Worm (Caenorhabditis elegans) whole organism, L1 larva: ENCODE measurements around the gene Y59H11AM.1.

ENCODE experiments used
- C04F5.9 ChIP-seq: sonication (generic microtip); optimal IDR thresholded peaks from 2 replicates; lab custom pipeline; 2016; ENCODE audit warnings: missing genetic modification characterization, missing compliant biosample characterization
- F16B12.6 ChIP-seq: fragments of 150-350 bp; optimal IDR thresholded peaks from 2 replicates; lab custom pipeline; 2014; ENCODE audit warnings: missing biosample characterization, missing genetic modification characterization
- aly-2 ChIP-seq: fragments of 150-350 bp; optimal IDR thresholded peaks from 2 replicates; lab custom pipeline; 2014; ENCODE audit warnings: missing biosample characterization, missing genetic modification characterization
- blmp-1 ChIP-seq: fragments of 150-350 bp; optimal IDR thresholded peaks from 2 replicates; lab custom pipeline; 2014; ENCODE audit warnings: missing biosample characterization, missing genetic modification characterization
- ceh-63 ChIP-seq: fragments of 200-800 bp; sonication (Bioruptor generic); optimal IDR thresholded peaks from 2 replicates; lab custom pipeline; 2018; ENCODE audit warnings: mild to moderate bottlenecking, missing genetic modification characterization, missing compliant biosample characterization
- ceh-88 ChIP-seq: fragments of 200-800 bp; sonication (Bioruptor generic); IDR thresholded peaks from 2 replicates; pipeline ENCODE4 v1.3.6; 2022; ENCODE audit warnings: missing genetic modification characterization, missing compliant biosample characterization
- efl-3 ChIP-seq: fragments of 200-800 bp; sonication (Bioruptor generic); optimal IDR thresholded peaks from 2 replicates; lab custom pipeline; 2018; ENCODE audit warnings: mild to moderate bottlenecking, missing genetic modification characterization, missing compliant biosample characterization
- egl-27 ChIP-seq, 2 experiments: fragments of 150-350 bp in 1 of 2; sonication (generic microtip); optimal IDR thresholded peaks; 3 replicates each; lab custom pipeline; 2017 to 2018; ENCODE audit warnings: missing biosample characterization in 2 of 2, missing genetic modification characterization in 2 of 2, missing genetic modification reagents in 2 of 2
- elt-2 ChIP-seq: sonication (generic microtip); optimal IDR thresholded peaks from 2 replicates; lab custom pipeline; 2016; ENCODE audit warnings: missing genetic modification characterization, mild to moderate bottlenecking, inconsistent platforms, missing compliant biosample characterization, missing genetic modification reagents
- elt-3 ChIP-seq, 6 experiments: fragments of 150-350 bp in 1 of 6; sonication (generic microtip); optimal IDR thresholded peaks; 2 replicates each; lab custom pipeline; 2017 to 2018; ENCODE audit warnings: missing biosample characterization in 6 of 6, missing genetic modification characterization in 6 of 6, inconsistent platforms in 1 of 6
- ets-5 ChIP-seq: fragments of 200-800 bp; sonication (Bioruptor generic); IDR thresholded peaks from 2 replicates; pipeline ENCODE4 v1.3.6; 2022; ENCODE audit warnings: missing genetic modification characterization, missing compliant biosample characterization
- fos-1 ChIP-seq: fragments of 150-350 bp; optimal IDR thresholded peaks from 2 replicates; lab custom pipeline; 2014; ENCODE audit warnings: missing biosample characterization, missing genetic modification characterization
- hlh-4 ChIP-seq: sonication (generic microtip); optimal IDR thresholded peaks from 2 replicates; lab custom pipeline; 2016; ENCODE audit warnings: mild to moderate bottlenecking, missing genetic modification characterization, missing compliant biosample characterization
- isw-1 ChIP-seq: fragments of 200-800 bp; sonication (Bioruptor generic); IDR thresholded peaks from 2 replicates; pipeline ENCODE4 v1.3.6; 2022; ENCODE audit warnings: missing genetic modification characterization, missing compliant biosample characterization
- lin-13 ChIP-seq: fragments of 150-350 bp; optimal IDR thresholded peaks from 2 replicates; lab custom pipeline; 2014; ENCODE audit warnings: missing biosample characterization, missing genetic modification reagents, missing genetic modification characterization
- lin-35 ChIP-seq, 2 experiments: fragments of 150-350 bp; optimal IDR thresholded peaks; 2 replicates each; lab custom pipeline; 2014; ENCODE audit warnings: missing biosample characterization in 2 of 2, missing genetic modification characterization in 2 of 2, missing genetic modification reagents in 2 of 2
- lsy-2 ChIP-seq, 2 experiments: fragments of 150-350 bp; optimal IDR thresholded peaks; 2 replicates each; lab custom pipeline; 2014; ENCODE audit warnings: missing biosample characterization in 2 of 2, missing genetic modification characterization in 2 of 2
- mab-9 ChIP-seq: fragments of 200-800 bp; sonication (Bioruptor generic); IDR thresholded peaks from 2 replicates; pipeline ENCODE4 v1.3.6; 2022; ENCODE audit warnings: missing genetic modification reagents, missing genetic modification characterization, missing compliant biosample characterization
- nhr-11 ChIP-seq: fragments of 150-350 bp; optimal IDR thresholded peaks from 2 replicates; lab custom pipeline; 2014; ENCODE audit warnings: missing biosample characterization, missing genetic modification characterization
- nhr-12 ChIP-seq: sonication (generic microtip); optimal IDR thresholded peaks from 2 replicates; lab custom pipeline; 2017; ENCODE audit warnings: missing biosample characterization, missing genetic modification characterization
- nhr-19 ChIP-seq: fragments of 200-800 bp; sonication (Bioruptor generic); conservative IDR thresholded peaks from 2 replicates; pipeline ENCODE4 v1.3.6; 2022; ENCODE audit warnings: missing genetic modification characterization, missing compliant biosample characterization
- nhr-20 ChIP-seq: sonication (generic microtip); optimal IDR thresholded peaks from 2 replicates; lab custom pipeline; 2016; ENCODE audit warnings: mild to moderate bottlenecking, missing genetic modification characterization, missing compliant biosample characterization
- nhr-237 ChIP-seq: fragments of 150-350 bp; optimal IDR thresholded peaks from 2 replicates; lab custom pipeline; 2014; ENCODE audit warnings: missing biosample characterization, missing genetic modification characterization
- nhr-47 ChIP-seq: sonication (generic microtip); optimal IDR thresholded peaks from 2 replicates; lab custom pipeline; 2016; ENCODE audit warnings: mild to moderate bottlenecking, missing genetic modification characterization, moderate library complexity, missing compliant biosample characterization
- nhr-71 ChIP-seq: sonication (generic microtip); optimal IDR thresholded peaks from 2 replicates; lab custom pipeline; 2016; ENCODE audit warnings: mild to moderate bottlenecking, missing genetic modification characterization, moderate library complexity, missing compliant biosample characterization
- nhr-76 ChIP-seq: sonication (generic microtip); optimal IDR thresholded peaks from 2 replicates; lab custom pipeline; 2017; ENCODE audit warnings: missing biosample characterization, missing genetic modification characterization
- nhr-85 ChIP-seq: sonication (generic microtip); peaks from one replicate; lab custom pipeline; 2016; ENCODE audit warnings: missing genetic modification characterization, inconsistent platforms, missing compliant biosample characterization
- nhr-90 ChIP-seq: sonication (generic microtip); optimal IDR thresholded peaks from 2 replicates; lab custom pipeline; 2016; ENCODE audit warnings: mild to moderate bottlenecking, missing genetic modification characterization, missing compliant biosample characterization; ENCODE audit not compliant: poor library complexity
- rnt-1 ChIP-seq: sonication (generic microtip); optimal IDR thresholded peaks from 2 replicates; lab custom pipeline; 2016; ENCODE audit warnings: mild to moderate bottlenecking, missing genetic modification characterization, moderate library complexity, missing compliant biosample characterization
- snu-23 ChIP-seq: sonication (generic microtip); optimal IDR thresholded peaks from 2 replicates; lab custom pipeline; 2016; ENCODE audit warnings: missing genetic modification characterization, missing compliant biosample characterization
- sptf-1 ChIP-seq: fragments of 150-350 bp; optimal IDR thresholded peaks from 2 replicates; lab custom pipeline; 2014; ENCODE audit warnings: missing biosample characterization, missing genetic modification characterization
- tbx-2 ChIP-seq: sonication (generic microtip); optimal IDR thresholded peaks from 2 replicates; lab custom pipeline; 2016; ENCODE audit warnings: missing genetic modification characterization, missing compliant biosample characterization
- tlp-1 ChIP-seq: fragments of 150-350 bp; optimal IDR thresholded peaks from 2 replicates; lab custom pipeline; 2014; ENCODE audit warnings: missing biosample characterization, missing genetic modification characterization
- unc-98 ChIP-seq: fragments of 200-800 bp; sonication (Bioruptor generic); IDR thresholded peaks from 2 replicates; pipeline ENCODE4 v1.3.6; 2022; ENCODE audit warnings: missing genetic modification characterization, missing compliant biosample characterization
- vab-15 ChIP-seq: sonication (generic microtip); optimal IDR thresholded peaks from 2 replicates; lab custom pipeline; 2017; ENCODE audit warnings: missing genotype, mild to moderate bottlenecking, missing genetic modification characterization, missing compliant biosample characterization
- xbp-1 ChIP-seq: sonication (generic microtip); optimal IDR thresholded peaks from 2 replicates; lab custom pipeline; 2016; ENCODE audit warnings: missing genetic modification characterization, missing compliant biosample characterization
- zag-1 ChIP-seq: fragments of 150-350 bp; optimal IDR thresholded peaks from 2 replicates; lab custom pipeline; 2014; ENCODE audit warnings: missing biosample characterization, missing genetic modification characterization
- zip-4 ChIP-seq: fragments of 200-800 bp; sonication (Bioruptor generic); optimal IDR thresholded peaks from 2 replicates; lab custom pipeline; 2018; ENCODE audit warnings: mild to moderate bottlenecking, missing genetic modification characterization, moderate library complexity, missing compliant biosample characterization

The Y59H11AM.1 gene

DNA sequence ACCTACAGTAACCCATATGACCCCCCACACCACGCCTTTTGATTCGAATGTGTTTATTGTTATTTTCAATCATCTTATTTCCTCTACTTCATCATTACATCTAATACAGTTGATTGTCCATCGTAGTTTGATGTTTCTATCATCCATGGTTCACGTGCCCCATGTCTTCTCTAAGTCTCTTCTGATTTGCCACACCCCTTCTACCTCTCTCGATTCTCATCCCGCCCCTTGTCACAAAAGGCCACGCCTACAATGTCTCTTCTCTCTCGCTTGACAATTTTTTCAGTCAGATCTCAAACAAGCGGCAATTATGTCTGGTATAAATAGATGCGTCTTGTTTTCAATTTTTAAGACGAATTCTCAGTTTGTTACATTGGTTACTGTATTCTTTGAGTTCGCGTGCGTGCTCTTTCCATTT, 36.2 kb upstream of the Y59H11AM.1 start (continued):
- TF ChIP-seq egl-27 (tag; optimal IDR thresholded peaks at IDR 0.05; lab: Kevin White, UChicago) (no peak), nhr-12 (tag; lab: Kevin White, UChicago) (no peak), blmp-1 (tag; lab: Kevin White, UChicago) (peak; percentile 55), nhr-76 (tag; lab: Kevin White, UChicago) (no peak), ets-5 (no peak), nhr-47 (tag; lab: Kevin White, UChicago) (peak; percentile 21), nhr-71 (peak; percentile 92), isw-1 (GFP tag; lab: Robert Waterston, UW) (no peak), hlh-4 (no peak)

DNA sequence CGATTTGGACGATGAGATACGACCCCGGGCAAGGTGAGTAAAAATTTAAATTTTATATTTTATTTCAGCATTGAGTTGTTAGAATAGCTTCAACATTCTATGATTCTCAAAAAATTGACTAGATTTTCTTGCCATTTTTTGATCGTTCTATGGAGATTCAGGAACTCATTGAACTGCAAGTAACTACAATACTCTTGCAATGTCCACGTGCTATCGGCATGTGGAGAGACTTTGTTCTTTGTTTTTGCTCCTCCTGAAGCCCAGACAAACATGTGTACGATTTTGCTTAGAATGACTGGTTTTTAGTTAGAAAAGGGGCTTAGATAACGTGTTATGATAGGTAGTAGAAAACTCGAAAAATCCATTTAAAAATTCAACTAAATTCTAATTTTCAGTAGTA, 35.3 kb upstream of the Y59H11AM.1 start:
- TF ChIP-seq zag-1 (tag; lab: Kevin White, UChicago) (no peak), ceh-88 (GFP tag; lab: Robert Waterston, UW) (no peak), nhr-20 (peak; percentile 37), nhr-71 (peak; percentile 24), lin-35 (GFP tag; optimal IDR thresholded peaks at IDR 0.05; lab: Kevin White, UChicago) (no peak), snu-23 (GFP tag; lab: Kevin White, UChicago) (no peak), lsy-2 (tag; optimal IDR thresholded peaks at IDR 0.05; lab: Kevin White, UChicago) (peak in 1 of 2 experiments; percentile 1), nhr-19 (peak; percentile 25; the same call in 1 of the 2 replicates), mab-9 (GFP tag; lab: Robert Waterston, UW) (no peak), sptf-1 (no peak), nhr-47 (tag; lab: Kevin White, UChicago) (peak; percentile 10), elt-3 (tag; optimal IDR thresholded peaks at IDR 0.05; lab: Kevin White, UChicago) (peak in 1 of 6 experiments; percentile 16), F16B12.6 (tag; lab: Kevin White, UChicago) (no peak), tbx-2 (tag; lab: Kevin White, UChicago) (peak; percentile 5)

DNA sequence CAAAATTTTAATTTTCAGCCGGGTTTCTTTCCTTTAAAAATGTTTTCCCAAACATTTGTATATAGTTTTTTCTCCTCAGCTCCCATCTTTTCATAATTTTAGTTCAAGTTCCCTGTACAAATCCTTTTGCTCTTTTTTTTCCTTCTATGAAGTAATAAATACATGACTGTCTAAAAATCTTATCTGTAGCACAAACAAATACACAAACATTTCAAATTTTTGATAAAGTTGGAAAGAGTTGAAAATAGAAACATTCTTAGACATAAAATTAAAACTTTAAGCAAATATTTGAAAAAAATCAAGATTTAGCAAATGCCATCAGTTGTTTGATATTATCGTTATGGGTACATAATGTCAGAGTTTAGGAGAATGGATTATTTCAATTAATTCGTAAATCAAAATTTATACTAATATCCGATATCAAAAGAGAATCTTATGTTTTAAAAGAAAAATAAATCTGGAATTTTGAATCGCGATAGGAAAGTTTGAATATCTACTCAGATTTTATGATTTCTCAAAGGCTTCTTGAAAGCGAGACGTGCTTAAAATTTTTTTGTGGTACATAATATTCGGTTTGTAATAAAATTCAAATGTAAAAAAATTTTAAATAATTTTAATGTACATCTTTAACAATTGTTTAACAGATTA, 33.1 kb upstream of the Y59H11AM.1 start:
- no peak for TF ChIP-seq tlp-1 (tag; lab: Kevin White, UChicago)
- TF ChIP-seq vab-15 (tag; lab: Kevin White, UChicago), result no peak
- peak; percentile 1 for TF ChIP-seq nhr-20
- TF ChIP-seq nhr-237 (tag; lab: Kevin White, UChicago), result no peak
- TF ChIP-seq lin-13 (GFP tag; lab: Kevin White, UChicago), result no peak
- no peak for TF ChIP-seq nhr-71
- peak; percentile 29 for TF ChIP-seq nhr-90
- TF ChIP-seq elt-2 (tag; lab: Kevin White, UChicago), result peak; percentile 27

DNA sequence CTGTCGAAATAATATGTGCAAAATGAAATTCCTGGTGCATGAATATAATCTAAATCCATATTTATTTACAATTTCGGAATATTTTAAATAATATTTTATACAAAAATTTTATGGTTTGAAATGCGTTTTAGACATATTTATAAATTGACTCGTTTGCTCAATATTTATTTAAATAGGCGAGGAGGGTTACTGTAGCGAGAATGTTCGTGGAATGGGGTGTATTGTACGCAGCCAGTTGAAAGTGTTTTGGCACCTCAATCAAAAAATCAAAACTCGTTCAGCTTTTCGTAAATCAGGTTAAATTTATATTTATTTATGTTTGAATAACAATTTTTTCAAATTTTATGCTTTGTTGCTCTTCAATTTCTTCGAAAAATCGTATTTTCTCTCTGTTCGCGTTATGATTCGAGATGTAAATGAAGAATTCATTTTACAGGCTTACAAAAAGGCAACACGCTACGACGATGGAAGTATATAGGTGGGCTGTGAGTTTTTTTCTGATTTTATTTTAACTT, 32.5 kb upstream of the Y59H11AM.1 start, which contains the start of gene hyl-1:
Gene hyl-1, plus strand, starts transcription at position 465 of the 515 bp plus-strand sequence.
- no peak for TF ChIP-seq rnt-1
- no peak for TF ChIP-seq ceh-63 (GFP tag; lab: Kevin White, UChicago)
- TF ChIP-seq nhr-85, result no peak
- no peak for TF ChIP-seq hlh-4
- no peak for TF ChIP-seq xbp-1 (tag; lab: Kevin White, UChicago)
- TF ChIP-seq nhr-20, result no peak
- TF ChIP-seq nhr-11, result no peak
- TF ChIP-seq vab-15 (tag; lab: Kevin White, UChicago), result no peak
- TF ChIP-seq zip-4 (GFP tag; lab: Kevin White, UChicago), result no peak
- TF ChIP-seq C04F5.9 (tag; lab: Kevin White, UChicago), result no peak
- no peak for TF ChIP-seq aly-2 (tag; lab: Kevin White, UChicago)
- no peak for TF ChIP-seq zag-1 (tag; lab: Kevin White, UChicago)
- TF ChIP-seq elt-2 (tag; lab: Kevin White, UChicago), result no peak
- TF ChIP-seq efl-3 (GFP tag; lab: Kevin White, UChicago), result no peak
- no peak for TF ChIP-seq unc-98 (GFP tag; lab: Robert Waterston, UW)
- no peak for TF ChIP-seq fos-1
